Worm (Caenorhabditis elegans) whole organism, young adult: ENCODE data around the gene ssp-33.

Experiments
- C17E4.6 ChIP-seq: fragments of 200-800 bp; sonication (Bioruptor generic); IDR thresholded peaks from 2 replicates; pipeline ENCODE4 v1.3.6; 2022; ENCODE audit warnings: missing genetic modification reagents, missing genetic modification characterization, missing compliant biosample characterization
- F10E7.11 ChIP-seq: sonication (generic microtip); optimal IDR thresholded peaks from 2 replicates; lab custom pipeline; 2017; ENCODE audit warnings: mild to moderate bottlenecking, missing genetic modification characterization, moderate library complexity, missing compliant biosample characterization
- F22D6.2 ChIP-seq: sonication (generic microtip); optimal IDR thresholded peaks from 2 replicates; lab custom pipeline; 2016; ENCODE audit warnings: mild to moderate bottlenecking, missing genetic modification characterization, missing compliant biosample characterization
- F37B4.10 ChIP-seq: fragments of 200-800 bp; sonication (Bioruptor generic); IDR thresholded peaks from 2 replicates; pipeline ENCODE4 v1.3.6; 2022; ENCODE audit warnings: missing genetic modification characterization, missing compliant biosample characterization
- F39B2.1 ChIP-seq: fragments of 200-800 bp; sonication (Bioruptor generic); IDR thresholded peaks from 2 replicates; pipeline ENCODE4 v1.3.6; 2022; ENCODE audit warnings: missing genetic modification reagents, missing genetic modification characterization, missing compliant biosample characterization
- K11D2.4 ChIP-seq: fragments of 200-800 bp; sonication (Bioruptor generic); IDR thresholded peaks from 2 replicates; pipeline ENCODE4 v1.3.6; 2022; ENCODE audit warnings: missing genetic modification reagents, missing genetic modification characterization, missing compliant biosample characterization
- K12H6.12 ChIP-seq: fragments of 200-800 bp; sonication (Bioruptor generic); optimal IDR thresholded peaks from 2 replicates; lab custom pipeline; 2018; ENCODE audit warnings: mild to moderate bottlenecking, missing genetic modification characterization, missing compliant biosample characterization
- T07F8.4 ChIP-seq: sonication (generic microtip); optimal IDR thresholded peaks from 2 replicates; lab custom pipeline; 2016; ENCODE audit warnings: mild to moderate bottlenecking, missing genetic modification characterization, moderate library complexity, missing compliant biosample characterization
- Y53F4B.3 ChIP-seq: fragments of 200-800 bp; sonication (Bioruptor generic); IDR thresholded peaks from 2 replicates; pipeline ENCODE4 v1.3.6; 2022; ENCODE audit warnings: missing genetic modification reagents, missing genetic modification characterization, missing compliant biosample characterization
- Y56A3A.18 ChIP-seq: fragments of 200-800 bp; sonication (Bioruptor generic); IDR thresholded peaks from 2 replicates; pipeline ENCODE4 v1.3.6; 2022; ENCODE audit warnings: missing genetic modification reagents, missing genetic modification characterization, missing compliant biosample characterization
- Y79H2A.3 ChIP-seq: fragments of 200-800 bp; sonication (Bioruptor generic); conservative IDR thresholded peaks from 2 replicates; pipeline ENCODE4 v1.3.6; 2022; ENCODE audit warnings: missing genetic modification reagents, missing genetic modification characterization, missing compliant biosample characterization
- aptf-3 ChIP-seq: fragments of 200-800 bp; sonication (Bioruptor generic); IDR thresholded peaks from 2 replicates; pipeline ENCODE4 v1.3.6; 2022; ENCODE audit warnings: missing genetic modification characterization, missing compliant biosample characterization
- athp-1 ChIP-seq: sonication (generic microtip); optimal IDR thresholded peaks from 2 replicates; lab custom pipeline; 2017; ENCODE audit warnings: mild to moderate bottlenecking, missing genetic modification characterization, missing compliant biosample characterization
- attf-3 ChIP-seq: fragments of 200-800 bp; sonication (Bioruptor generic); conservative IDR thresholded peaks from 2 replicates; pipeline ENCODE4 v1.3.6; 2022; ENCODE audit warnings: missing genetic modification reagents, missing genetic modification characterization, missing compliant biosample characterization
- attf-5 ChIP-seq: fragments of 200-800 bp; sonication (Bioruptor generic); optimal IDR thresholded peaks from 2 replicates; lab custom pipeline; 2018; ENCODE audit warnings: mild to moderate bottlenecking, missing genetic modification characterization, missing compliant biosample characterization
- attf-6 ChIP-seq: fragments of 200-800 bp; sonication (Bioruptor generic); IDR thresholded peaks from 2 replicates; pipeline ENCODE4 v1.3.6; 2022; ENCODE audit warnings: missing genetic modification reagents, missing genetic modification characterization, missing compliant biosample characterization
- ceh-58 ChIP-seq: fragments of 200-800 bp; sonication (Bioruptor generic); IDR thresholded peaks from 2 replicates; pipeline ENCODE4 v1.3.6; 2022; ENCODE audit warnings: missing genetic modification characterization, missing compliant biosample characterization
- dox-1 ChIP-seq: fragments of 200-800 bp; sonication (Bioruptor generic); IDR thresholded peaks from 2 replicates; pipeline ENCODE4 v1.3.6; 2022; ENCODE audit warnings: missing genetic modification reagents, missing genetic modification characterization, missing compliant biosample characterization
- efl-1 ChIP-seq: fragments of 150-350 bp; optimal IDR thresholded peaks from 2 replicates; lab custom pipeline; 2014; ENCODE audit warnings: missing biosample characterization, missing genetic modification reagents, missing genetic modification characterization
- egrh-3 ChIP-seq: fragments of 200-800 bp; sonication (Bioruptor generic); IDR thresholded peaks from 2 replicates; pipeline ENCODE4 v1.3.6; 2022; ENCODE audit warnings: missing genetic modification reagents, missing genetic modification characterization, missing compliant biosample characterization
- ekl-4 ChIP-seq: fragments of 200-800 bp; sonication (Bioruptor generic); IDR thresholded peaks from 2 replicates; pipeline ENCODE4 v1.3.6; 2022; ENCODE audit warnings: missing genetic modification reagents, missing genetic modification characterization, missing compliant biosample characterization
- him-1 ChIP-seq: sonication (generic microtip); optimal IDR thresholded peaks from 2 replicates; lab custom pipeline; 2016; ENCODE audit warnings: missing genotype, missing genetic modification reagents, missing genetic modification characterization, missing compliant biosample characterization
- hlh-26 ChIP-seq: fragments of 200-800 bp; sonication (Bioruptor generic); conservative IDR thresholded peaks from 2 replicates; pipeline ENCODE4 v1.3.6; 2022; ENCODE audit warnings: missing genetic modification reagents, missing genetic modification characterization, missing compliant biosample characterization
- hmg-1.2 ChIP-seq: fragments of 200-800 bp; sonication (Bioruptor generic); IDR thresholded peaks from 2 replicates; pipeline ENCODE4 v1.3.6; 2022; ENCODE audit warnings: missing genetic modification reagents, missing genetic modification characterization, missing compliant biosample characterization
- lin-54 ChIP-seq: fragments of 200-800 bp; sonication (Bioruptor generic); optimal IDR thresholded peaks from 2 replicates; lab custom pipeline; 2018; ENCODE audit warnings: mild to moderate bottlenecking, missing genetic modification characterization, missing compliant biosample characterization
- lsl-1 ChIP-seq: fragments of 200-800 bp; sonication (Bioruptor generic); optimal IDR thresholded peaks from 2 replicates; lab custom pipeline; 2018; ENCODE audit warnings: mild to moderate bottlenecking, missing genetic modification characterization, moderate library complexity, missing compliant biosample characterization
- lsy-27 ChIP-seq: sonication (generic microtip); optimal IDR thresholded peaks from 2 replicates; lab custom pipeline; 2017; ENCODE audit warnings: missing genetic modification characterization, mild to moderate bottlenecking, missing compliant biosample characterization, antibody characterized with exemption, missing genotype, borderline replicate concordance; ENCODE audit not compliant: insufficient read depth
- madf-3 ChIP-seq: fragments of 200-800 bp; sonication (Bioruptor generic); IDR thresholded peaks from 2 replicates; pipeline ENCODE4 v1.3.6; 2022; ENCODE audit warnings: missing genetic modification reagents, missing genetic modification characterization, missing compliant biosample characterization
- mcd-1 ChIP-seq: fragments of 200-800 bp; sonication (Bioruptor generic); IDR thresholded peaks from 2 replicates; pipeline ENCODE4 v1.3.6; 2022; ENCODE audit warnings: missing genetic modification reagents, missing genetic modification characterization, missing compliant biosample characterization
- mel-28 ChIP-seq: sonication (generic microtip); optimal IDR thresholded peaks from 2 replicates; lab custom pipeline; 2016; ENCODE audit warnings: borderline replicate concordance, mild to moderate bottlenecking, missing genetic modification characterization, missing compliant biosample characterization
- nfya-1 ChIP-seq: sonication (generic microtip); optimal IDR thresholded peaks from 2 replicates; lab custom pipeline; 2017; ENCODE audit warnings: antibody characterized with exemption, missing compliant biosample characterization, missing genetic modification characterization, borderline replicate concordance; ENCODE audit not compliant: insufficient read depth
- nhr-179 ChIP-seq: sonication (generic microtip); optimal IDR thresholded peaks from 2 replicates; lab custom pipeline; 2016; ENCODE audit warnings: mild to moderate bottlenecking, missing genetic modification characterization, missing compliant biosample characterization
- nhr-80 ChIP-seq: sonication (generic microtip); optimal IDR thresholded peaks from 2 replicates; lab custom pipeline; 2016; ENCODE audit warnings: missing genetic modification characterization, missing compliant biosample characterization
- pbrm-1 ChIP-seq: fragments of 200-800 bp; sonication (Bioruptor generic); IDR thresholded peaks from 2 replicates; pipeline ENCODE4 v1.3.6; 2022; ENCODE audit warnings: missing genetic modification reagents, missing genetic modification characterization, missing compliant biosample characterization
- pha-4 ChIP-seq: fragments of 150-350 bp; sonication (generic microtip); optimal IDR thresholded peaks from 2 replicates; lab custom pipeline; 2014; ENCODE audit warnings: missing biosample characterization, missing genetic modification reagents, missing genetic modification characterization
- rec-8 ChIP-seq, 2 experiments: sonication (generic microtip); optimal IDR thresholded peaks; 2 replicates each; lab custom pipeline; 2016; ENCODE audit warnings: mild to moderate bottlenecking in 2 of 2, missing genetic modification characterization in 2 of 2, missing genetic modification reagents in 2 of 2, missing genotype in 2 of 2, missing biosample characterization in 1 of 2, missing compliant biosample characterization in 1 of 2, moderate library complexity in 1 of 2
- repo-1 ChIP-seq: sonication (generic microtip); optimal IDR thresholded peaks from 2 replicates; lab custom pipeline; 2017; ENCODE audit warnings: mild to moderate bottlenecking, missing genetic modification characterization, missing compliant biosample characterization
- sea-2 ChIP-seq: fragments of 200-800 bp; sonication (Bioruptor generic); IDR thresholded peaks from 2 replicates; pipeline ENCODE4 v1.3.6; 2022; ENCODE audit warnings: missing genetic modification characterization, missing compliant biosample characterization
- snpc-1.3 ChIP-seq: sonication (generic microtip); optimal IDR thresholded peaks from 2 replicates; lab custom pipeline; 2017; ENCODE audit warnings: missing genetic modification characterization, mild to moderate bottlenecking, missing compliant biosample characterization, antibody characterized with exemption, moderate library complexity, missing genotype, missing genetic modification reagents; ENCODE audit not compliant: insufficient read depth
- sptf-2 ChIP-seq: fragments of 200-800 bp; sonication (Bioruptor generic); optimal IDR thresholded peaks from 2 replicates; lab custom pipeline; 2018; ENCODE audit warnings: mild to moderate bottlenecking, missing genetic modification characterization, missing compliant biosample characterization
- tbp1 ChIP-seq: fragments of 200-800 bp; sonication (Bioruptor generic); optimal IDR thresholded peaks from 2 replicates; lab custom pipeline; 2018; ENCODE audit warnings: mild to moderate bottlenecking, missing genetic modification characterization, missing compliant biosample characterization
- unc-62 ChIP-seq: fragments of 150-350 bp; optimal IDR thresholded peaks from 2 replicates; lab custom pipeline; 2014; ENCODE audit warnings: missing biosample characterization, missing genetic modification reagents, missing genetic modification characterization
- xnd-1 ChIP-seq: sonication (generic microtip); optimal IDR thresholded peaks from 2 replicates; lab custom pipeline; 2016; ENCODE audit warnings: missing genotype, missing genetic modification reagents, missing genetic modification characterization, missing compliant biosample characterization
- ztf-22 ChIP-seq: fragments of 200-800 bp; sonication (Bioruptor generic); optimal IDR thresholded peaks from 2 replicates; lab custom pipeline; 2018; ENCODE audit warnings: mild to moderate bottlenecking, missing genetic modification characterization, moderate library complexity, missing compliant biosample characterization
- ztf-25 ChIP-seq: fragments of 200-800 bp; sonication (Bioruptor generic); IDR thresholded peaks from 2 replicates; pipeline ENCODE4 v1.3.6; 2022; ENCODE audit warnings: missing genetic modification reagents, missing genetic modification characterization, missing compliant biosample characterization
- ztf-3 ChIP-seq: fragments of 200-800 bp; sonication (Bioruptor generic); optimal IDR thresholded peaks from 2 replicates; lab custom pipeline; 2018; ENCODE audit warnings: mild to moderate bottlenecking, missing genetic modification characterization, missing compliant biosample characterization

ssp-33 gene

ce11 chrV:14685435-14686058 is 25.6 kb upstream of the ssp-33 start, which contains the start of gene C47E8.4:
C47E8.4 (minus strand) TSS chrV:14685485.
- peak; percentile 65 for TF ChIP-seq mel-28
- 0 out of 2 replicates have a peak, but pooled peaks have one; percentile 80 for TF ChIP-seq ztf-25
- TF ChIP-seq him-1 (tag; lab: Kevin White, UChicago): peak; percentile 81
- peak; percentile 75 for TF ChIP-seq xnd-1 (tag; lab: Kevin White, UChicago)
- peak; percentile 89 for TF ChIP-seq snpc-1.3 (tag; lab: Kevin White, UChicago)
- TF ChIP-seq nhr-179 (tag; lab: Kevin White, UChicago): no peak
- peak; percentile 44 for TF ChIP-seq T07F8.4 (tag; lab: Kevin White, UChicago)
- peak; percentile 34; the same call in 1 of the 2 replicates for TF ChIP-seq egrh-3
- TF ChIP-seq lsl-1 (GFP tag; lab: Kevin White, UChicago): peak; percentile 76
- TF ChIP-seq lin-54 (GFP tag; lab: Kevin White, UChicago): peak; percentile 98
- TF ChIP-seq Y79H2A.3: no peak
- TF ChIP-seq ceh-58 (GFP tag; lab: Robert Waterston, UW): 0 out of 2 replicates have a peak, but pooled peaks have one; percentile 79
- TF ChIP-seq attf-5 (GFP tag; lab: Kevin White, UChicago): peak; percentile 94
- TF ChIP-seq Y53F4B.3: peak; percentile 48; the same call in 1 of the 2 replicates
- TF ChIP-seq sptf-2: no peak
- peak; percentile 80; the same call in 1 of the 2 replicates for TF ChIP-seq F39B2.1
- peak; percentile 95 for TF ChIP-seq sea-2
- TF ChIP-seq lsy-27 (tag; lab: Kevin White, UChicago): no peak
- TF ChIP-seq repo-1: peak; percentile 88
- TF ChIP-seq pha-4 (tag; lab: Kevin White, UChicago): peak; percentile 8
- TF ChIP-seq rec-8 (tag; optimal IDR thresholded peaks at IDR 0.05; lab: Kevin White, UChicago): peak; percentile 63 to 81
- TF ChIP-seq ztf-3: peak; percentile 85
- peak; percentile 64 for TF ChIP-seq F10E7.11 (tag; lab: Kevin White, UChicago)
- TF ChIP-seq hmg-1.2 (GFP tag; lab: Robert Waterston, UW): peak; percentile 72
- peak; percentile 55 for TF ChIP-seq nhr-80 (tag; lab: Kevin White, UChicago)
- peak; percentile 89 for TF ChIP-seq C17E4.6 (GFP tag; lab: Robert Waterston, UW)
- peak; percentile 85 for TF ChIP-seq ztf-22 (GFP tag; lab: Kevin White, UChicago)
- TF ChIP-seq hlh-26 (GFP tag; lab: Robert Waterston, UW): no peak
- TF ChIP-seq dox-1: peak; percentile 95
- no peak for TF ChIP-seq nfya-1 (tag; lab: Kevin White, UChicago)
- TF ChIP-seq mcd-1 (GFP tag; lab: Robert Waterston, UW): peak; percentile 100
- TF ChIP-seq unc-62 (GFP tag; lab: Kevin White, UChicago): peak; percentile 34
- peak; percentile 66 for TF ChIP-seq efl-1
- TF ChIP-seq F37B4.10 (GFP tag; lab: Robert Waterston, UW): 0 out of 2 replicates have a peak, but pooled peaks have one; percentile 33
- peak; percentile 71; the same call in 1 of the 2 replicates for TF ChIP-seq attf-6 (GFP tag; lab: Robert Waterston, UW)
- peak; percentile 81 for TF ChIP-seq attf-3 (GFP tag; lab: Robert Waterston, UW)
- peak; percentile 96 for TF ChIP-seq pbrm-1 (GFP tag; lab: Robert Waterston, UW)
- TF ChIP-seq tbp1 (GFP tag; lab: Kevin White, UChicago): peak; percentile 76
- TF ChIP-seq madf-3 (GFP tag; lab: Robert Waterston, UW): peak; percentile 95
- peak; percentile 94 for TF ChIP-seq K11D2.4 (GFP tag; lab: Robert Waterston, UW)
- peak; percentile 96 for TF ChIP-seq athp-1 (tag; lab: Kevin White, UChicago)
- TF ChIP-seq F22D6.2 (tag; lab: Kevin White, UChicago): peak; percentile 88
- TF ChIP-seq ekl-4 (GFP tag; lab: Robert Waterston, UW): peak; percentile 98
- TF ChIP-seq K12H6.12 (tag; lab: Kevin White, UChicago): peak; percentile 96
- peak; percentile 62; the same call in 1 of the 2 replicates for TF ChIP-seq Y56A3A.18
- TF ChIP-seq aptf-3 (GFP tag; lab: Robert Waterston, UW): peak; percentile 75; the same call in 1 of the 2 replicates
